Worm (Caenorhabditis elegans): ENCODE data around the gene F22F4.9.

Gene F22F4.9

DNA sequence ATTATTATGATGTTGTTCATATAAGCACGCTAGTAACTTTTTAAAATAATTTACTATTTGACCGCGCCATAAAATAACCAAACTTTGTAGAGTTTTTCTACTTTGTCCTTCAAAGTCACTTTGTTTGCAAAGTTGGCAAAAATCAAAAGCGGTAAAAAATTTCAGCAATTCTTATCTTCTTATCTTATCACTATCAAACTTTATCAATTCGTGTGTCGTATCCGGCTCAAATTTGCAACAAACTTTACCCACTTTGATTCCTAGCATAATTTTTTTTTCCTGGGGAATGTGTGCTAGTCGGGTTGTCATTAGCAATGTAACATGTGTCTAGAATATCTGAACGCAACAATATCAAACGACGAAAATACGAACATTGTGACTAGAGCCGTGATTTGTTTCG lies 13.6 kb downstream of the F22F4.9 start:
- TF ChIP-seq peb-1 (tag; optimal IDR thresholded peaks at IDR 0.05) (no peak), fos-1 (tag; optimal IDR thresholded peaks at IDR 0.05) (peak; percentile 24), nhr-10 (tag; optimal IDR thresholded peaks at IDR 0.05) (no peak), egl-27 (tag; optimal IDR thresholded peaks at IDR 0.05) (no peak), lin-39 (tag; optimal IDR thresholded peaks at IDR 0.05) (no peak)

DNA sequence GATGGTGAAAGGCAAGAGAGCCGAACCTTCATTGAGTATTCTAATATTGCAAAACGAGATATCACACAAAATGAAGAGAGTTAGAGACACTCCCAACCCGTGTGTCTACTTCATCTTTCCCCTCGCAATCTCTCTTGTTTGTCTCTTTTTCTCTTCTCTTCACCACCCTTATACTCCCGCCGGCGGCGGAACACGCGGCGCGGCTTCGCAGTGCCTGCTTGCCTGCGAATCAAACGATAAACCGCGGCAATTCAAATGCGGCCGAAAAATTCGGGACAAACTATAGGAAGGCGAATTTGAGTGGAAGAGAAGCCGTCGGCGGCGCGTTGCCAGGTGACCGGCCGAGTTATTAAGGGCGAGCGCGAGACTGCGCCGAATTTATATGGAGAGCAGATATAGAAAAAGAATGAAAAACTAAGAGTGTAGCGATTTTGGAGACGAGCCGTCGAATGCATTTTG lies 14.7 kb downstream of the F22F4.9 start, which contains the start of gene klp-13:
klp-13 (plus strand) TSS at position 409 of the 459 bp plus-strand sequence.
- TF ChIP-seq sma-3 (GFP tag; optimal IDR thresholded peaks at IDR 0.05) (peak; percentile 64), nhr-21 (tag; optimal IDR thresholded peaks at IDR 0.05) (peak; percentile 74), lin-11 (tag; optimal IDR thresholded peaks at IDR 0.05) (peak; percentile 89), elt-3 (tag; optimal IDR thresholded peaks at IDR 0.05) (no peak), fos-1 (tag; optimal IDR thresholded peaks at IDR 0.05) (peak; percentile 80), snpc-4 (tag; optimal IDR thresholded peaks at IDR 0.05) (peak; percentile 49), nhr-11 (tag; optimal IDR thresholded peaks at IDR 0.05) (no peak), ztf-11 (tag; optimal IDR thresholded peaks at IDR 0.05) (no peak), unc-62 (GFP tag; optimal IDR thresholded peaks at IDR 0.05) (no peak), aly-2 (tag; optimal IDR thresholded peaks at IDR 0.05) (no peak), ztf-4 (tag; optimal IDR thresholded peaks at IDR 0.05) (peak; percentile 76), ZK546.5 (tag; optimal IDR thresholded peaks at IDR 0.05) (peak; percentile 89), mdl-1 (tag; optimal IDR thresholded peaks at IDR 0.05) (peak; percentile 55 to 84), ceh-16 (tag; optimal IDR thresholded peaks at IDR 0.05) (no peak), skn-1 (tag; optimal IDR thresholded peaks at IDR 0.05) (no peak), unc-55 (GFP tag; optimal IDR thresholded peaks at IDR 0.05) (peak; percentile 96), zag-1 (tag; optimal IDR thresholded peaks at IDR 0.05) (peak; percentile 75), ztf-1 (GFP tag; conservative IDR thresholded peaks at IDR 0.05) (no peak), alr-1 (tag; optimal IDR thresholded peaks at IDR 0.05) (no peak), nhr-23 (tag; optimal IDR thresholded peaks at IDR 0.05) (no peak), nhr-129 (tag; optimal IDR thresholded peaks at IDR 0.05) (peak; percentile 92), dmd-4 (tag; optimal IDR thresholded peaks at IDR 0.05) (no peak), Y55F3AM.14 (GFP tag; optimal IDR thresholded peaks at IDR 0.05) (peak; percentile 66), elt-1 (tag; optimal IDR thresholded peaks at IDR 0.05) (no peak), crh-2 (tag; optimal IDR thresholded peaks at IDR 0.05) (peak; percentile 91), F13H6.1 (tag; optimal IDR thresholded peaks at IDR 0.05) (peak; percentile 89), nhr-77 (tag; optimal IDR thresholded peaks at IDR 0.05) (no peak), sma-9 (GFP tag; optimal IDR thresholded peaks at IDR 0.05) (peak; percentile 90), sma-9 (tag; optimal IDR thresholded peaks at IDR 0.05) (no peak), nhr-25 (tag; optimal IDR thresholded peaks at IDR 0.05) (no peak), nhr-6 (tag; optimal IDR thresholded peaks at IDR 0.05) (peak; percentile 54), mab-5 (tag; optimal IDR thresholded peaks at IDR 0.05) (peak; percentile 38), gmeb-1 (tag; optimal IDR thresholded peaks at IDR 0.05) (peak; percentile 88), mbf-1 (tag; optimal IDR thresholded peaks at IDR 0.05) (no peak), nhr-12 (tag; optimal IDR thresholded peaks at IDR 0.05) (no peak), C34F6.9 (tag; optimal IDR thresholded peaks at IDR 0.05) (peak; percentile 91), lin-13 (GFP tag; optimal IDR thresholded peaks at IDR 0.05) (peak; percentile 95), R02D3.7 (tag; optimal IDR thresholded peaks at IDR 0.05) (no peak), unc-39 (tag; optimal IDR thresholded peaks at IDR 0.05) (no peak), sem-4 (tag; optimal IDR thresholded peaks at IDR 0.05) (peak; percentile 77), nhr-10 (tag; optimal IDR thresholded peaks at IDR 0.05) (no peak), ama-1 (optimal IDR thresholded peaks at IDR 0.05) (no peak), blmp-1 (tag; optimal IDR thresholded peaks at IDR 0.05; ENCODE audit: insufficient read depth) (peak; percentile 30), egl-27 (tag; optimal IDR thresholded peaks at IDR 0.05) (peak; percentile 76), lin-39 (tag; optimal IDR thresholded peaks at IDR 0.05) (no peak), ceh-82 (tag; optimal IDR thresholded peaks at IDR 0.05) (no peak), peb-1 (tag; optimal IDR thresholded peaks at IDR 0.05) (no peak), nhr-237 (tag; optimal IDR thresholded peaks at IDR 0.05) (no peak), lsy-2 (tag; optimal IDR thresholded peaks at IDR 0.05) (peak; percentile 45 to 89)
